Worm (Caenorhabditis elegans) whole organism, L1 larva: Measurements from ENCODE around the gene C06H5.14.

Experiments used
- C04F5.9 ChIP-seq: sonication (generic microtip); optimal IDR thresholded peaks from 2 replicates; lab custom pipeline; 2016; ENCODE audit warnings: missing genetic modification characterization, missing compliant biosample characterization
- alr-1 ChIP-seq: fragments of 200-800 bp; sonication (Bioruptor generic); optimal IDR thresholded peaks from 2 replicates; lab custom pipeline; 2018; ENCODE audit warnings: borderline replicate concordance, mild to moderate bottlenecking, missing genetic modification characterization, missing compliant biosample characterization
- aly-2 ChIP-seq: fragments of 150-350 bp; optimal IDR thresholded peaks from 2 replicates; lab custom pipeline; 2014; ENCODE audit warnings: missing biosample characterization, missing genetic modification characterization
- ama-1 ChIP-seq: fragments of 150-350 bp; optimal IDR thresholded peaks from 2 replicates; lab custom pipeline; 2014
- blmp-1 ChIP-seq: fragments of 150-350 bp; optimal IDR thresholded peaks from 2 replicates; lab custom pipeline; 2014; ENCODE audit warnings: missing biosample characterization, missing genetic modification characterization
- ceh-63 ChIP-seq: fragments of 200-800 bp; sonication (Bioruptor generic); optimal IDR thresholded peaks from 2 replicates; lab custom pipeline; 2018; ENCODE audit warnings: mild to moderate bottlenecking, missing genetic modification characterization, missing compliant biosample characterization
- ceh-82 ChIP-seq, 3 experiments: fragments of 150-350 bp in 1 of 3; sonication (generic microtip) in 2 of 3; optimal IDR thresholded peaks; 2 replicates each; lab custom pipeline; 2014 to 2017; ENCODE audit warnings: missing biosample characterization in 3 of 3, missing genetic modification characterization in 3 of 3
- ceh-88 ChIP-seq: fragments of 200-800 bp; sonication (Bioruptor generic); IDR thresholded peaks from 2 replicates; pipeline ENCODE4 v1.3.6; 2022; ENCODE audit warnings: missing genetic modification characterization, missing compliant biosample characterization
- ceh-90 ChIP-seq: sonication (generic microtip); optimal IDR thresholded peaks from 2 replicates; lab custom pipeline; 2016; ENCODE audit warnings: missing genetic modification characterization, missing compliant biosample characterization
- ces-1 ChIP-seq: fragments of 150-350 bp; optimal IDR thresholded peaks from 2 replicates; lab custom pipeline; 2014; ENCODE audit warnings: missing biosample characterization, missing genetic modification reagents, missing genetic modification characterization
- dpl-1 ChIP-seq, 3 experiments: fragments of 150-350 bp in 2 of 3; sonication (generic microtip) in 1 of 3; optimal IDR thresholded peaks; 2 replicates each; lab custom pipeline; 2014 to 2017; ENCODE audit warnings: missing biosample characterization in 3 of 3, missing genetic modification characterization in 3 of 3, missing genetic modification reagents in 3 of 3
- dsc-1 ChIP-seq: sonication (generic microtip); optimal IDR thresholded peaks from 2 replicates; lab custom pipeline; 2016; ENCODE audit warnings: mild to moderate bottlenecking, missing genetic modification characterization, missing compliant biosample characterization
- efl-1 ChIP-seq, 4 experiments: fragments of 150-350 bp; optimal IDR thresholded peaks in 3 of 4; peaks in 1 of 4; 1 replicate in 1 of 4; 2 replicates in 3 of 4; lab custom pipeline; 2014; ENCODE audit warnings: missing biosample characterization in 2 of 4, missing genetic modification characterization in 2 of 4, missing genetic modification reagents in 2 of 4
- efl-3 ChIP-seq: fragments of 200-800 bp; sonication (Bioruptor generic); optimal IDR thresholded peaks from 2 replicates; lab custom pipeline; 2018; ENCODE audit warnings: mild to moderate bottlenecking, missing genetic modification characterization, missing compliant biosample characterization
- egl-13 ChIP-seq: sonication (generic microtip); optimal IDR thresholded peaks from 2 replicates; lab custom pipeline; 2016; ENCODE audit warnings: missing genotype, missing genetic modification reagents, missing genetic modification characterization, missing compliant biosample characterization
- elt-2 ChIP-seq: sonication (generic microtip); optimal IDR thresholded peaks from 2 replicates; lab custom pipeline; 2016; ENCODE audit warnings: missing genetic modification characterization, mild to moderate bottlenecking, inconsistent platforms, missing compliant biosample characterization, missing genetic modification reagents
- elt-3 ChIP-seq, 6 experiments: fragments of 150-350 bp in 1 of 6; sonication (generic microtip); optimal IDR thresholded peaks; 2 replicates each; lab custom pipeline; 2017 to 2018; ENCODE audit warnings: missing biosample characterization in 6 of 6, missing genetic modification characterization in 6 of 6, inconsistent platforms in 1 of 6
- fkh-4 ChIP-seq: sonication (generic microtip); optimal IDR thresholded peaks from 2 replicates; lab custom pipeline; 2016; ENCODE audit warnings: missing compliant biosample characterization, missing genetic modification characterization, borderline replicate concordance
- grh-1 ChIP-seq: fragments of 200-800 bp; sonication (Bioruptor generic); IDR thresholded peaks from 2 replicates; pipeline ENCODE4 v1.3.6; 2022; ENCODE audit warnings: missing genetic modification reagents, missing genetic modification characterization, missing compliant biosample characterization
- hlh-17 ChIP-seq: fragments of 200-800 bp; sonication (Bioruptor generic); optimal IDR thresholded peaks from 2 replicates; lab custom pipeline; 2018; ENCODE audit warnings: missing genetic modification characterization, mild to moderate bottlenecking, missing compliant biosample characterization, moderate library complexity, borderline replicate concordance
- irx-1 ChIP-seq: sonication (generic microtip); optimal IDR thresholded peaks from 2 replicates; lab custom pipeline; 2016; ENCODE audit warnings: missing genetic modification characterization, missing compliant biosample characterization
- isw-1 ChIP-seq: fragments of 200-800 bp; sonication (Bioruptor generic); IDR thresholded peaks from 2 replicates; pipeline ENCODE4 v1.3.6; 2022; ENCODE audit warnings: missing genetic modification characterization, missing compliant biosample characterization
- jun-1 ChIP-seq: fragments of 150-350 bp; optimal IDR thresholded peaks from 2 replicates; lab custom pipeline; 2014; ENCODE audit warnings: missing biosample characterization, missing genetic modification reagents, missing genetic modification characterization
- lin-14 ChIP-seq: fragments of 200-800 bp; sonication (Bioruptor generic); optimal IDR thresholded peaks from 2 replicates; lab custom pipeline; 2018; ENCODE audit warnings: mild to moderate bottlenecking, missing genetic modification characterization, moderate library complexity, missing compliant biosample characterization
- lin-35 ChIP-seq, 2 experiments: fragments of 150-350 bp; optimal IDR thresholded peaks; 2 replicates each; lab custom pipeline; 2014; ENCODE audit warnings: missing biosample characterization in 2 of 2, missing genetic modification characterization in 2 of 2, missing genetic modification reagents in 2 of 2
- lir-3 ChIP-seq: sonication (generic microtip); optimal IDR thresholded peaks from 2 replicates; lab custom pipeline; 2016; ENCODE audit warnings: mild to moderate bottlenecking, missing genetic modification characterization, moderate library complexity, missing compliant biosample characterization; ENCODE audit not compliant: poor library complexity
- lsy-2 ChIP-seq, 2 experiments: fragments of 150-350 bp; optimal IDR thresholded peaks; 2 replicates each; lab custom pipeline; 2014; ENCODE audit warnings: missing biosample characterization in 2 of 2, missing genetic modification characterization in 2 of 2
- mab-9 ChIP-seq: fragments of 200-800 bp; sonication (Bioruptor generic); IDR thresholded peaks from 2 replicates; pipeline ENCODE4 v1.3.6; 2022; ENCODE audit warnings: missing genetic modification reagents, missing genetic modification characterization, missing compliant biosample characterization
- mdl-1 ChIP-seq, 2 experiments: fragments of 150-350 bp; optimal IDR thresholded peaks; 2 replicates each; lab custom pipeline; 2014 to 2017; ENCODE audit warnings: missing biosample characterization in 2 of 2, missing genetic modification characterization in 2 of 2, inconsistent platforms in 1 of 2
- mep-1 ChIP-seq: fragments of 150-350 bp; optimal IDR thresholded peaks from 2 replicates; lab custom pipeline; 2014; ENCODE audit warnings: missing biosample characterization, missing genetic modification characterization
- nhr-11 ChIP-seq: fragments of 150-350 bp; optimal IDR thresholded peaks from 2 replicates; lab custom pipeline; 2014; ENCODE audit warnings: missing biosample characterization, missing genetic modification characterization
- nhr-28 ChIP-seq: fragments of 150-350 bp; optimal IDR thresholded peaks from 2 replicates; lab custom pipeline; 2014; ENCODE audit warnings: missing biosample characterization, missing genetic modification characterization
- nhr-71 ChIP-seq: sonication (generic microtip); optimal IDR thresholded peaks from 2 replicates; lab custom pipeline; 2016; ENCODE audit warnings: mild to moderate bottlenecking, missing genetic modification characterization, moderate library complexity, missing compliant biosample characterization
- nhr-76 ChIP-seq: sonication (generic microtip); optimal IDR thresholded peaks from 2 replicates; lab custom pipeline; 2017; ENCODE audit warnings: missing biosample characterization, missing genetic modification characterization
- nhr-77 ChIP-seq: fragments of 150-350 bp; optimal IDR thresholded peaks from 2 replicates; lab custom pipeline; 2014; ENCODE audit warnings: missing biosample characterization, missing genetic modification characterization
- nhr-84 ChIP-seq: sonication (generic microtip); optimal IDR thresholded peaks from 2 replicates; lab custom pipeline; 2017; ENCODE audit warnings: missing biosample characterization, missing genetic modification characterization
- nhr-85 ChIP-seq: sonication (generic microtip); peaks from one replicate; lab custom pipeline; 2016; ENCODE audit warnings: missing genetic modification characterization, inconsistent platforms, missing compliant biosample characterization
- nhr-90 ChIP-seq: sonication (generic microtip); optimal IDR thresholded peaks from 2 replicates; lab custom pipeline; 2016; ENCODE audit warnings: mild to moderate bottlenecking, missing genetic modification characterization, missing compliant biosample characterization; ENCODE audit not compliant: poor library complexity
- pax-3 ChIP-seq: fragments of 200-800 bp; sonication (Bioruptor generic); optimal IDR thresholded peaks from 2 replicates; lab custom pipeline; 2018; ENCODE audit warnings: mild to moderate bottlenecking, missing genetic modification characterization, moderate library complexity, missing compliant biosample characterization
- skn-1 ChIP-seq: fragments of 150-350 bp; optimal IDR thresholded peaks from 2 replicates; lab custom pipeline; 2014; ENCODE audit warnings: missing biosample characterization, missing genetic modification characterization
- snu-23 ChIP-seq: sonication (generic microtip); optimal IDR thresholded peaks from 2 replicates; lab custom pipeline; 2016; ENCODE audit warnings: missing genetic modification characterization, missing compliant biosample characterization
- sox-4 ChIP-seq: sonication (generic microtip); optimal IDR thresholded peaks from 2 replicates; lab custom pipeline; 2016; ENCODE audit warnings: missing genetic modification characterization, missing compliant biosample characterization
- sup-37 ChIP-seq: fragments of 200-800 bp; sonication (Bioruptor generic); optimal IDR thresholded peaks from 2 replicates; lab custom pipeline; 2018; ENCODE audit warnings: mild to moderate bottlenecking, missing genetic modification characterization, missing compliant biosample characterization
- unc-130 ChIP-seq: fragments of 150-350 bp; optimal IDR thresholded peaks from 2 replicates; lab custom pipeline; 2017; ENCODE audit warnings: missing biosample characterization, missing genetic modification characterization, inconsistent platforms
- unc-30 ChIP-seq: sonication (generic microtip); optimal IDR thresholded peaks from 2 replicates; lab custom pipeline; 2017; ENCODE audit warnings: missing biosample characterization, missing genetic modification characterization
- unc-62 ChIP-seq: fragments of 150-350 bp; optimal IDR thresholded peaks from 2 replicates; lab custom pipeline; 2014; ENCODE audit warnings: missing biosample characterization, missing genetic modification reagents, missing genetic modification characterization
- unc-86 ChIP-seq: sonication (generic microtip); optimal IDR thresholded peaks from 2 replicates; lab custom pipeline; 2016; ENCODE audit warnings: missing genetic modification characterization, missing compliant biosample characterization
- vab-15 ChIP-seq: sonication (generic microtip); optimal IDR thresholded peaks from 2 replicates; lab custom pipeline; 2017; ENCODE audit warnings: missing genotype, mild to moderate bottlenecking, missing genetic modification characterization, missing compliant biosample characterization
- zag-1 ChIP-seq: fragments of 150-350 bp; optimal IDR thresholded peaks from 2 replicates; lab custom pipeline; 2014; ENCODE audit warnings: missing biosample characterization, missing genetic modification characterization
- ztf-4 ChIP-seq: fragments of 150-350 bp; optimal IDR thresholded peaks from 2 replicates; lab custom pipeline; 2014; ENCODE audit warnings: missing biosample characterization, missing genetic modification characterization

The C06H5.14 gene

ce11 chrV:17951172-17951999 lies 47.5 kb downstream of the C06H5.14 start, which contains the start of gene Y59A8B.24 (continued):
- TF ChIP-seq ceh-82 (tag; optimal IDR thresholded peaks at IDR 0.05; lab: Kevin White, UChicago) (peak; percentile 78 to 98 (median 94)), lin-14 (GFP tag; lab: Kevin White, UChicago) (peak; percentile 97), dsc-1 (tag; lab: Kevin White, UChicago) (peak; percentile 86), unc-30 (no peak), lsy-2 (tag; optimal IDR thresholded peaks at IDR 0.05; lab: Kevin White, UChicago) (peak; percentile 87 to 94), snu-23 (peak; percentile 97), alr-1 (tag; lab: Kevin White, UChicago) (no peak), ztf-4 (peak; percentile 81), lin-35 (GFP tag; optimal IDR thresholded peaks at IDR 0.05; lab: Kevin White, UChicago) (peak; percentile 86 to 87), C04F5.9 (peak; percentile 74), elt-3 (tag; optimal IDR thresholded peaks at IDR 0.05; lab: Kevin White, UChicago) (peak in 2 of 6 experiments; percentile 61 to 68), nhr-77 (tag; lab: Kevin White, UChicago) (peak; percentile 91), ceh-88 (GFP tag; lab: Robert Waterston, UW) (peak; percentile 65), ama-1 (peak; percentile 46), dpl-1 (GFP tag; optimal IDR thresholded peaks at IDR 0.05; lab: Kevin White, UChicago) (peak; percentile 73 to 80 (median 76)), lir-3 (peak; percentile 93), fkh-4 (tag; lab: Kevin White, UChicago) (peak; percentile 79), sup-37 (GFP tag; lab: Kevin White, UChicago) (peak; percentile 83), vab-15 (tag; lab: Kevin White, UChicago) (peak; percentile 32), unc-86 (tag; lab: Kevin White, UChicago) (peak; percentile 96), egl-13 (tag; lab: Kevin White, UChicago) (peak; percentile 88), nhr-76 (tag; lab: Kevin White, UChicago) (no peak), nhr-11 (peak; percentile 48), nhr-85 (peak; percentile 95), jun-1 (tag; lab: Kevin White, UChicago) (peak; percentile 93), unc-62 (GFP tag; lab: Kevin White, UChicago) (no peak), hlh-17 (GFP tag; lab: Kevin White, UChicago) (no peak), ceh-63 (GFP tag; lab: Kevin White, UChicago) (no peak), aly-2 (peak; percentile 85), nhr-90 (tag; lab: Kevin White, UChicago) (peak; percentile 89), efl-3 (GFP tag; lab: Kevin White, UChicago) (no peak), pax-3 (tag; lab: Kevin White, UChicago) (peak; percentile 94), blmp-1 (peak; percentile 81), zag-1 (tag; lab: Kevin White, UChicago) (peak; percentile 66), unc-130 (tag; lab: Kevin White, UChicago) (peak; percentile 68), ceh-90 (tag; lab: Kevin White, UChicago) (peak; percentile 83), nhr-84 (no peak), ces-1 (no peak), mdl-1 (tag; optimal IDR thresholded peaks at IDR 0.05; lab: Kevin White, UChicago) (peak in 1 of 2 experiments; percentile 91), elt-2 (tag; lab: Kevin White, UChicago) (peak; percentile 59), sox-4 (tag; lab: Kevin White, UChicago) (peak; percentile 81), grh-1 (GFP tag; lab: Robert Waterston, UW) (peak; percentile 63; the same call in 1 of the 2 replicates), irx-1 (tag; lab: Kevin White, UChicago) (peak; percentile 82), nhr-28 (tag; lab: Kevin White, UChicago) (no peak), skn-1 (tag; lab: Kevin White, UChicago) (peak; percentile 95), mab-9 (GFP tag; lab: Robert Waterston, UW) (peak; percentile 58; the same call in 1 of the 2 replicates), mep-1 (tag; lab: Kevin White, UChicago) (peak; percentile 86), nhr-71 (peak; percentile 98), isw-1 (GFP tag; lab: Robert Waterston, UW) (peak; percentile 93), efl-1 (optimal IDR thresholded peaks at IDR 0.05; lab: Kevin White, UChicago) (peak; percentile 85 to 90), efl-1 (GFP tag; optimal IDR thresholded peaks at IDR 0.05 in 1 of 2; lab: Kevin White, UChicago) (peak; percentile 68 to 96)
